Fruit fly (Drosophila melanogaster) whole organism, embryonic: ENCODE measurements around the gene CG9008.

Source experiments
- CG10979 ChIP-seq: fragments of 200-800 bp; sonication (Bioruptor generic); optimal IDR thresholded peaks from 2 replicates; lab custom pipeline; 2018; ENCODE audit warnings: missing biosample characterization, mild to moderate bottlenecking, missing genetic modification characterization, moderate library complexity
- CG18011 ChIP-seq: fragments of 200-800 bp; sonication (Bioruptor generic); optimal IDR thresholded peaks from 2 replicates; lab custom pipeline; 2017; ENCODE audit warnings: missing biosample characterization, missing genetic modification characterization, mild to moderate bottlenecking, moderate library complexity, missing genotype
- CG30403 ChIP-seq: fragments of 200-800 bp; sonication (Bioruptor generic); optimal IDR thresholded peaks from 3 replicates; lab custom pipeline; 2016; ENCODE audit warnings: missing biosample characterization, missing genetic modification characterization
- Hmr ChIP-seq: fragments of 200-800 bp; sonication (Bioruptor generic); optimal IDR thresholded peaks from 3 replicates; lab custom pipeline; 2017; ENCODE audit warnings: mild to moderate bottlenecking, missing biosample characterization, missing genetic modification reagents, missing genetic modification characterization
- MESR4 ChIP-seq: fragments of 200-800 bp; sonication (Bioruptor generic); optimal IDR thresholded peaks from 2 replicates; lab custom pipeline; 2018; ENCODE audit warnings: missing biosample characterization, mild to moderate bottlenecking, missing genetic modification characterization, moderate library complexity
- chm ChIP-seq: fragments of 200-800 bp; sonication (Bioruptor generic); IDR thresholded peaks from 2 replicates; pipeline ENCODE4 v1.3.6; 2022; ENCODE audit warnings: missing biosample characterization, missing genetic modification characterization
- lbe ChIP-seq: fragments of 200-800 bp; sonication (Bioruptor generic); optimal IDR thresholded peaks from 2 replicates; lab custom pipeline; 2016; ENCODE audit warnings: missing biosample characterization, mild to moderate bottlenecking, missing genetic modification characterization
- slbo ChIP-seq: fragments of 200-800 bp; sonication (Bioruptor generic); IDR thresholded peaks from 2 replicates; pipeline ENCODE4 v1.3.6; 2022; ENCODE audit warnings: missing biosample characterization, missing genetic modification characterization

DNA sequence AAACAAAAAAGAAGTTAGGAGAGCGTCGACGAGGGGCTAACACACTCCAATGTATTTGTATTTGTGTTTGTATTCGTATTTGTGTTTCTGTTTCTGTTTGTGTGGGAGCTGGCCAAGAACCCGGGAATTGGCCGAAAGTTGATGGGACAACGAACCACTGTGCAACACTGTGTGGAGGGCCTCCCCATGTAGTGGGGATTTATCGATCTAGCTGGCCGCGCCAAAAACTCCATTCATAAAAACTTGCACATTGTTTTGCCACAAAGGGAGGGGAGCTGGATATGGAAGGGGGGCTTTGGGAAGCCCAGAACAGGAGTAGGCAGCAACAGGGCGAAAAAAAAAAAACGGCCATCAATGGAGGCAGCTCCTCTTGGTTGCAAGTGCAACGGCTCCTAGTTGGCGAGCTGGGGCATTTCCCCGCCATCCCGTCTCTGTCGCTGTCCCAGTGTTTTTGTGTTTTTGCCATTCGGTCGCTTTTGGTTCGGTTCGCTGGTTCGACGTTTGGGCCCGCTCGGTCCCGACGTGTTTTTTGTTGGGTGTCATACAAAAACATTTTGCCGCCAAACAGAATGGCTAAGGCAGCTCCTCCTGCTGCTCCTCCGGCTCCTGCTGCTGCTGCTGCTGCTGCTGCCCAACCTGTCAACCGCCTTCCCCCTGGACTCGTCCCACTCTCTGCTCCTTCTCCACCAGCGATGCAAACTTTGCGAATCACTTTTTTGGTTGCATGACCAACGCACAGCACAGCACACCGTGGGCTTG is 2.9 kb downstream of the CG9008 start:
- TF ChIP-seq chm (GFP tag; lab: Robert Waterston, UW) (no peak), MESR4 (GFP tag; lab: Kevin White, UChicago) (no peak), CG30403 (no peak), lbe (no peak), slbo (no peak), CG18011 (GFP tag; lab: Kevin White, UChicago) (no peak), CG10979 (no peak), Hmr (GFP tag; lab: Kevin White, UChicago) (no peak)
